Fruit fly (Drosophila melanogaster): ENCODE results near the gene CG31266.
A peak's percentile ranks its signal among the peaks of the same experiment; 100 is the strongest.

CG31266 gene

DNA sequence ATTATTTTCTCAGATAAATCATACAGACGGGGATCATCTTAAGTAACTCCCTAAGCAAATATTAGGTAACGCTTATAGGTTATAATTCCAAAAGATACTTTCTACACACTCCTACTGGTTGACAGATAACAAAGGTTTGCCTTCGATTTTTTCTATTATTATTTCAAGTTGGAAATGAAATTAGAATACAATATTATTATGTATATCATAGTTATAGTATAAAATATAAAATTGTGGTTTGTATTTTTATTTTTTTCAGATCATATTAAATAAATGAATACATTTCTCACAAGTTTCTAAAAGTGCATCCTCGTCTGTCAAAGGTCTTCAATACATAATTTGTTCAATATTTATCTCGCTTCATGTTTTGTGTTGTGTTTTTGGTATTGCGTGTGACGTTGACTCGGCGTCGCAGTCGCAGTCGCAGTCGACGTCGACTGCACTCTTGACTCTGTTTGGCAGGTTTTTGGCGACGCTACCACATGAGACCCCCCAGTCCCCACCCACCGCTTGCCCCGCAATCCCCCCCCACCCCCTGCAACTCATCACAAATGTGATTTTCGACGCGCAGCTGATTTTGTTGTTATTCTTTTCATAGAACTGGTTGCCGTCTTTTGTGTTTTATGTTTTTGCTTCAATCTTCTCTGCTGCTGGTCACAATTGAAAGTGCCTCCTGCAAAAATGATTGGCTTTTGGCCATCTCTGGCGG, 9.5 kb upstream of the CG31266 start (continued):
- TF ChIP-seq schlank (tag; optimal IDR thresholded peaks at IDR 0.05) (no peak), Dbx (GFP tag; IDR thresholded peaks at IDR 0.05) (no peak), gt (GFP tag; IDR thresholded peaks at IDR 0.05) (no peak), CG6791 (GFP tag; IDR thresholded peaks at IDR 0.05; ENCODE audit: partially characterized antibody) (no peak), crc (GFP tag; optimal IDR thresholded peaks at IDR 0.05) (no peak), CG12659 (GFP tag; optimal IDR thresholded peaks at IDR 0.05) (no peak), CG15696 (tag; optimal IDR thresholded peaks at IDR 0.05) (no peak), Myb (GFP tag; optimal IDR thresholded peaks at IDR 0.05) (no peak), Dek (tag; optimal IDR thresholded peaks at IDR 0.05) (no peak), ssp (GFP tag; IDR thresholded peaks at IDR 0.05) (no peak), H2.0 (GFP tag; IDR thresholded peaks at IDR 0.05) (no peak), bab2 (GFP tag; optimal IDR thresholded peaks at IDR 0.05) (no peak), Mad (GFP tag; optimal IDR thresholded peaks at IDR 0.05) (no peak), Fer1 (GFP tag; optimal IDR thresholded peaks at IDR 0.05) (no peak), CG7928 (GFP tag; optimal IDR thresholded peaks at IDR 0.05) (no peak), CG8924 (tag; optimal IDR thresholded peaks at IDR 0.05) (no peak), Hr39 (optimal IDR thresholded peaks at IDR 0.05) (no peak), CG17829 (tag; optimal IDR thresholded peaks at IDR 0.05) (no peak), CG17912 (GFP tag; optimal IDR thresholded peaks at IDR 0.05) (no peak), HmgD (GFP tag; optimal IDR thresholded peaks at IDR 0.05) (no peak), maf-S (GFP tag; optimal IDR thresholded peaks at IDR 0.05) (no peak), Adf1 (GFP tag; IDR thresholded peaks at IDR 0.05) (peak; percentile 73), NC2α (GFP tag; optimal IDR thresholded peaks at IDR 0.05) (no peak), chif (GFP tag; optimal IDR thresholded peaks at IDR 0.05) (no peak), CG10366 (GFP tag; IDR thresholded peaks at IDR 0.05) (no peak), CG14710 (tag; optimal IDR thresholded peaks at IDR 0.05) (no peak), disco-r (GFP tag; optimal IDR thresholded peaks at IDR 0.05) (no peak), ranshi (GFP tag; IDR thresholded peaks at IDR 0.05) (no peak), CG6689 (GFP tag; IDR thresholded peaks at IDR 0.05) (no peak), eve (GFP tag; optimal IDR thresholded peaks at IDR 0.05) (no peak), crol (GFP tag; IDR thresholded peaks at IDR 0.05) (peak; percentile 91), lilli (GFP tag; optimal IDR thresholded peaks at IDR 0.05) (no peak), NFAT (GFP tag; IDR thresholded peaks at IDR 0.05) (no peak), Sox102F (GFP tag; optimal IDR thresholded peaks at IDR 0.05) (peak; percentile 18), Bdp1 (GFP tag; optimal IDR thresholded peaks at IDR 0.05) (no peak), Neu2 (GFP tag; optimal IDR thresholded peaks at IDR 0.05; ENCODE audit: borderline replicate concordance) (no peak), Poxn (GFP tag; IDR thresholded peaks at IDR 0.05) (no peak), CG13296 (GFP tag; optimal IDR thresholded peaks at IDR 0.05) (no peak), dmrt99B (tag; optimal IDR thresholded peaks at IDR 0.05) (peak; percentile 27), CG10462 (GFP tag; optimal IDR thresholded peaks at IDR 0.05) (no peak), usp (GFP tag; optimal IDR thresholded peaks at IDR 0.05) (no peak), slou (GFP tag; optimal IDR thresholded peaks at IDR 0.05) (no peak), jigr1 (GFP tag; IDR thresholded peaks at IDR 0.05) (no peak), CG17361 (GFP tag; IDR thresholded peaks at IDR 0.05) (0 out of 3 replicates have a peak, but pooled peaks have one; percentile 14), rib (GFP tag; IDR thresholded peaks at IDR 0.05) (peak; percentile 24; the same call in 1 of the 2 replicates), CG10654 (GFP tag; optimal IDR thresholded peaks at IDR 0.05) (no peak), CG7556 (GFP tag; optimal IDR thresholded peaks at IDR 0.05) (no peak), CG10274 (GFP tag; optimal IDR thresholded peaks at IDR 0.05) (no peak), gcm2 (GFP tag; optimal IDR thresholded peaks at IDR 0.05) (no peak), bsh (GFP tag; optimal IDR thresholded peaks at IDR 0.05) (no peak), pho (GFP tag; optimal IDR thresholded peaks at IDR 0.05) (no peak), shn (GFP tag; optimal IDR thresholded peaks at IDR 0.05) (no peak)
